Worm (Caenorhabditis elegans) whole organism, L3 larva: ENCODE measurements around the gene mpz-3.

Experiments used
- ama-1 ChIP-seq: fragments of 150-350 bp; optimal IDR thresholded peaks from 2 replicates; lab custom pipeline; 2018
- ceh-82 ChIP-seq: fragments of 150-350 bp; optimal IDR thresholded peaks from 2 replicates; lab custom pipeline; 2014; ENCODE audit warnings: missing biosample characterization, missing genetic modification characterization
- daf-12 ChIP-seq: fragments of 150-350 bp; optimal IDR thresholded peaks from 2 replicates; lab custom pipeline; 2014; ENCODE audit warnings: missing biosample characterization, missing genetic modification reagents, missing genetic modification characterization
- egl-5 ChIP-seq: fragments of 150-350 bp; optimal IDR thresholded peaks from 2 replicates; lab custom pipeline; 2017; ENCODE audit warnings: missing biosample characterization, missing genetic modification reagents, missing genetic modification characterization, inconsistent platforms
- nhr-25 ChIP-seq: sonication (generic microtip); optimal IDR thresholded peaks from 2 replicates; lab custom pipeline; 2017; ENCODE audit warnings: missing biosample characterization, missing genetic modification characterization
- nhr-67 ChIP-seq: fragments of 150-350 bp; optimal IDR thresholded peaks from 2 replicates; lab custom pipeline; 2014; ENCODE audit warnings: missing biosample characterization, missing genetic modification characterization
- nhr-76 ChIP-seq: fragments of 150-350 bp; sonication (generic microtip); optimal IDR thresholded peaks from 5 replicates; lab custom pipeline; 2014; ENCODE audit warnings: missing biosample characterization, missing genetic modification characterization
- pha-4 ChIP-seq: fragments of 150-350 bp; optimal IDR thresholded peaks from 2 replicates; lab custom pipeline; 2014; ENCODE audit warnings: missing biosample characterization, missing genetic modification reagents, missing genetic modification characterization
- pqm-1 ChIP-seq: fragments of 150-350 bp; optimal IDR thresholded peaks from 2 replicates; lab custom pipeline; 2017; ENCODE audit warnings: missing biosample characterization, missing genetic modification characterization, inconsistent platforms
- sea-2 ChIP-seq: fragments of 150-350 bp; sonication (generic microtip); optimal IDR thresholded peaks from 4 replicates; lab custom pipeline; 2014; ENCODE audit warnings: missing biosample characterization, missing genetic modification reagents, missing genetic modification characterization
- unc-62 ChIP-seq: fragments of 150-350 bp; sonication (generic microtip); optimal IDR thresholded peaks from 4 replicates; lab custom pipeline; 2014; ENCODE audit warnings: missing biosample characterization, missing genetic modification reagents, missing genetic modification characterization
- ztf-11 ChIP-seq: fragments of 150-350 bp; optimal IDR thresholded peaks from 2 replicates; lab custom pipeline; 2014; ENCODE audit warnings: missing biosample characterization, missing genetic modification characterization

- TF ChIP-seq pqm-1 (peak; percentile 28), nhr-67 (no peak), egl-5 (no peak), pha-4 (tag; lab: Kevin White, UChicago) (no peak), ztf-11 (tag; lab: Kevin White, UChicago) (no peak), unc-62 (GFP tag; lab: Kevin White, UChicago) (no peak), sea-2 (GFP tag; lab: Kevin White, UChicago) (no peak), ceh-82 (tag; lab: Kevin White, UChicago) (no peak), daf-12 (tag; lab: Kevin White, UChicago) (no peak), nhr-25 (no peak), nhr-76 (tag; lab: Kevin White, UChicago) (no peak), ama-1 (lab: Kevin White, UChicago) (no peak)
These were observed 40.7 kb downstream of the mpz-3 start, which contains the start of gene C56E6.2 for ce11 chrII:6524501-6524977.
